Worm (Caenorhabditis elegans) whole organism, early embryonic: ENCODE data around the gene R10F2.5.

ENCODE experiments used
- B0310.2 ChIP-seq: sonication (generic microtip); optimal IDR thresholded peaks from 2 replicates; lab custom pipeline; 2016; ENCODE audit warnings: mild to moderate bottlenecking, missing genetic modification characterization, missing compliant biosample characterization
- aly-1 ChIP-seq: sonication (generic microtip); optimal IDR thresholded peaks from 2 replicates; lab custom pipeline; 2016; ENCODE audit warnings: missing genetic modification characterization, missing compliant biosample characterization
- ama-1 ChIP-seq: fragments of 150-350 bp; optimal IDR thresholded peaks from 2 replicates; lab custom pipeline; 2014
- ets-7 ChIP-seq: sonication (generic microtip); optimal IDR thresholded peaks from 2 replicates; lab custom pipeline; 2016; ENCODE audit warnings: missing genotype, missing genetic modification characterization, missing compliant biosample characterization
- sea-1 ChIP-seq: fragments of 200-800 bp; sonication (Bioruptor generic); conservative IDR thresholded peaks from 2 replicates; pipeline ENCODE4 v1.3.6; 2022; ENCODE audit warnings: missing genetic modification characterization, missing compliant biosample characterization

- no peak for TF ChIP-seq B0310.2 (tag; lab: Kevin White, UChicago)
- no peak for TF ChIP-seq aly-1
- no peak for TF ChIP-seq sea-1 (GFP tag; lab: Robert Waterston, UW)
- TF ChIP-seq ama-1 (lab: Kevin White, UChicago), result no peak
- TF ChIP-seq ets-7 (tag; lab: Kevin White, UChicago), result no peak
Measured at ce11 chrIII:2946101-2946500, 21.5 kb upstream of the R10F2.5 start, which contains the start of gene H05C05.4.
